Worm (Caenorhabditis elegans) whole organism, L3 larva: ENCODE measurements around the gene F40F9.10.

ENCODE experiments used
- R02D3.7 ChIP-seq: fragments of 150-350 bp; optimal IDR thresholded peaks from 2 replicates; lab custom pipeline; 2014; ENCODE audit warnings: missing biosample characterization, missing genetic modification characterization
- ZK546.5 ChIP-seq: sonication (generic microtip); optimal IDR thresholded peaks from 2 replicates; lab custom pipeline; 2017; ENCODE audit warnings: missing biosample characterization, missing genetic modification characterization
- aly-2 ChIP-seq: fragments of 150-350 bp; optimal IDR thresholded peaks from 2 replicates; lab custom pipeline; 2014; ENCODE audit warnings: missing biosample characterization, missing genetic modification characterization
- ama-1 ChIP-seq: fragments of 150-350 bp; optimal IDR thresholded peaks from 2 replicates; lab custom pipeline; 2018
- ceh-16 ChIP-seq: sonication (generic microtip); optimal IDR thresholded peaks from 2 replicates; lab custom pipeline; 2017; ENCODE audit warnings: missing biosample characterization, missing genetic modification characterization
- ceh-28 ChIP-seq: fragments of 150-350 bp; optimal IDR thresholded peaks from 2 replicates; lab custom pipeline; 2014; ENCODE audit warnings: missing biosample characterization, missing genetic modification reagents, missing genetic modification characterization
- ceh-82 ChIP-seq: fragments of 150-350 bp; optimal IDR thresholded peaks from 2 replicates; lab custom pipeline; 2014; ENCODE audit warnings: missing biosample characterization, missing genetic modification characterization
- ceh-9 ChIP-seq: sonication (generic microtip); optimal IDR thresholded peaks from 2 replicates; lab custom pipeline; 2018; ENCODE audit warnings: missing biosample characterization, missing genetic modification characterization
- egl-5 ChIP-seq: fragments of 150-350 bp; optimal IDR thresholded peaks from 2 replicates; lab custom pipeline; 2017; ENCODE audit warnings: missing biosample characterization, missing genetic modification reagents, missing genetic modification characterization, inconsistent platforms
- elt-1 ChIP-seq: fragments of 150-350 bp; optimal IDR thresholded peaks from 2 replicates; lab custom pipeline; 2014; ENCODE audit warnings: missing biosample characterization, missing genetic modification characterization
- elt-3 ChIP-seq, 3 experiments: fragments of 150-350 bp in 1 of 3; sonication (generic microtip) in 2 of 3; optimal IDR thresholded peaks; 2 replicates in 2 of 3; 4 replicates in 1 of 3; lab custom pipeline; 2014 to 2017; ENCODE audit warnings: missing biosample characterization in 3 of 3, missing genetic modification characterization in 3 of 3
- eor-1 ChIP-seq, 2 experiments: fragments of 150-350 bp; optimal IDR thresholded peaks; 2 replicates each; lab custom pipeline; 2014 to 2018; ENCODE audit warnings: missing biosample characterization in 2 of 2, missing genetic modification characterization in 2 of 2
- fkh-2 ChIP-seq: fragments of 150-350 bp; optimal IDR thresholded peaks from 2 replicates; lab custom pipeline; 2014; ENCODE audit warnings: missing biosample characterization, missing genetic modification reagents, missing genetic modification characterization
- fos-1 ChIP-seq: fragments of 150-350 bp; optimal IDR thresholded peaks from 2 replicates; lab custom pipeline; 2014; ENCODE audit warnings: missing biosample characterization, missing genetic modification characterization
- hmg-11 ChIP-seq: sonication (generic microtip); optimal IDR thresholded peaks from 2 replicates; lab custom pipeline; 2016; ENCODE audit warnings: missing genetic modification characterization, missing compliant biosample characterization
- lin-15B ChIP-seq: fragments of 150-350 bp; optimal IDR thresholded peaks from 2 replicates; lab custom pipeline; 2014; ENCODE audit warnings: missing biosample characterization, missing genetic modification characterization
- lin-39 ChIP-seq: fragments of 150-350 bp; optimal IDR thresholded peaks from 2 replicates; lab custom pipeline; 2018; ENCODE audit warnings: missing biosample characterization, missing genetic modification reagents, missing genetic modification characterization
- lsy-12 ChIP-seq: sonication (generic microtip); optimal IDR thresholded peaks from 2 replicates; lab custom pipeline; 2016; ENCODE audit warnings: mild to moderate bottlenecking, missing genetic modification characterization, missing compliant biosample characterization
- mdl-1 ChIP-seq: fragments of 150-350 bp; optimal IDR thresholded peaks from 2 replicates; lab custom pipeline; 2014; ENCODE audit warnings: missing biosample characterization, missing genetic modification characterization
- mml-1 ChIP-seq: fragments of 150-350 bp; sonication (generic microtip); optimal IDR thresholded peaks from 3 replicates; lab custom pipeline; 2014; ENCODE audit warnings: missing biosample characterization, missing genetic modification characterization
- nfya-1 ChIP-seq: sonication (generic microtip); optimal IDR thresholded peaks from 2 replicates; lab custom pipeline; 2017; ENCODE audit warnings: missing genetic modification characterization, mild to moderate bottlenecking, missing compliant biosample characterization, antibody characterized with exemption, moderate library complexity; ENCODE audit not compliant: insufficient read depth
- nhr-11 ChIP-seq: fragments of 150-350 bp; optimal IDR thresholded peaks from 2 replicates; lab custom pipeline; 2014; ENCODE audit warnings: missing biosample characterization, missing genetic modification characterization
- nhr-23 ChIP-seq: fragments of 150-350 bp; optimal IDR thresholded peaks from 2 replicates; lab custom pipeline; 2014; ENCODE audit warnings: missing biosample characterization, missing genetic modification reagents, missing genetic modification characterization
- nhr-237 ChIP-seq: fragments of 150-350 bp; optimal IDR thresholded peaks from 2 replicates; lab custom pipeline; 2014; ENCODE audit warnings: missing biosample characterization, missing genetic modification characterization
- nhr-25 ChIP-seq: sonication (generic microtip); optimal IDR thresholded peaks from 2 replicates; lab custom pipeline; 2017; ENCODE audit warnings: missing biosample characterization, missing genetic modification characterization
- nhr-77 ChIP-seq: fragments of 150-350 bp; optimal IDR thresholded peaks from 2 replicates; lab custom pipeline; 2014; ENCODE audit warnings: missing biosample characterization, missing genetic modification characterization
- pha-4 ChIP-seq: fragments of 150-350 bp; optimal IDR thresholded peaks from 2 replicates; lab custom pipeline; 2014; ENCODE audit warnings: missing biosample characterization, missing genetic modification reagents, missing genetic modification characterization
- pqm-1 ChIP-seq: fragments of 150-350 bp; optimal IDR thresholded peaks from 2 replicates; lab custom pipeline; 2017; ENCODE audit warnings: missing biosample characterization, missing genetic modification characterization, inconsistent platforms
- sea-2 ChIP-seq: fragments of 150-350 bp; sonication (generic microtip); optimal IDR thresholded peaks from 4 replicates; lab custom pipeline; 2014; ENCODE audit warnings: missing biosample characterization, missing genetic modification reagents, missing genetic modification characterization
- skn-1 ChIP-seq: fragments of 150-350 bp; optimal IDR thresholded peaks from 2 replicates; lab custom pipeline; 2014; ENCODE audit warnings: missing biosample characterization, missing genetic modification characterization
- snpc-4 ChIP-seq: fragments of 150-350 bp; optimal IDR thresholded peaks from 2 replicates; lab custom pipeline; 2014; ENCODE audit warnings: missing biosample characterization, missing genetic modification characterization
- tbx-2 ChIP-seq: sonication (generic microtip); optimal IDR thresholded peaks from 2 replicates; lab custom pipeline; 2016; ENCODE audit warnings: mild to moderate bottlenecking, missing genetic modification characterization, missing compliant biosample characterization
- unc-62 ChIP-seq: fragments of 150-350 bp; sonication (generic microtip); optimal IDR thresholded peaks from 4 replicates; lab custom pipeline; 2014; ENCODE audit warnings: missing biosample characterization, missing genetic modification reagents, missing genetic modification characterization
- zag-1 ChIP-seq: fragments of 150-350 bp; optimal IDR thresholded peaks from 2 replicates; lab custom pipeline; 2014; ENCODE audit warnings: missing biosample characterization, missing genetic modification characterization
- ztf-11 ChIP-seq: fragments of 150-350 bp; optimal IDR thresholded peaks from 2 replicates; lab custom pipeline; 2014; ENCODE audit warnings: missing biosample characterization, missing genetic modification characterization
- ztf-4 ChIP-seq: fragments of 150-350 bp; optimal IDR thresholded peaks from 2 replicates; lab custom pipeline; 2014; ENCODE audit warnings: missing biosample characterization, missing genetic modification characterization

Gene F40F9.10

DNA sequence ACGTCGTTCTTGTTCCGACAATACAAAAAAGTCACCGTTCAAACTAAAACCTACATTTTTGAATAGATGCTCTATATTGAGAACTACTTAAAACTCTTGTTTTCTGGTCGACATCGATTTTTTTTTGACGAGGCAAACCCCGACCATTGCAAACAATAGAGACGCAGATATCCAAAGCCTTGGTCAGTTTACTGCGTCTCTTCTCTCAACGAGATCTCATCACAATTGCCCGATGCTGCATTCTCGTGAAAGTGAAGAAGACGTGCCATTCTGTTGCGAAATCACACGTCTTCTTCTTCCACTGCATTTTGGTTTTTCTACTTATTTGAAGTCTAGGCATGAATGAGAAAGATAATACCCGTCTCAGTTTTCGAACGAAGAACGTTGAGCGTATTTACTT, 9.0 kb downstream of the F40F9.10 start:
- TF ChIP-seq nfya-1 (tag; lab: Kevin White, UChicago) = peak; percentile 64
- no peak for TF ChIP-seq fos-1 (tag; lab: Kevin White, UChicago)
- no peak for TF ChIP-seq fkh-2 (tag; lab: Kevin White, UChicago)
- no peak for TF ChIP-seq tbx-2
- no peak for TF ChIP-seq mdl-1 (tag; lab: Kevin White, UChicago)
- no peak for TF ChIP-seq lsy-12 (tag; lab: Kevin White, UChicago)
- TF ChIP-seq ama-1 = peak; percentile 24
- no peak for TF ChIP-seq ceh-82
- peak; percentile 52 for TF ChIP-seq hmg-11 (tag; lab: Kevin White, UChicago)
- TF ChIP-seq lin-39 (tag; lab: Kevin White, UChicago) = peak; percentile 80
- peak; percentile 59 for TF ChIP-seq egl-5 (tag; lab: Kevin White, UChicago)
- no peak for TF ChIP-seq ceh-16 (tag; lab: Kevin White, UChicago)
- no peak for TF ChIP-seq eor-1 (tag; optimal IDR thresholded peaks at IDR 0.05; lab: Kevin White, UChicago)
- no peak for TF ChIP-seq aly-2 (tag; lab: Kevin White, UChicago)
- TF ChIP-seq lin-15B (tag; lab: Kevin White, UChicago) = peak; percentile 32
- peak; percentile 7 for TF ChIP-seq snpc-4 (tag; lab: Kevin White, UChicago)
- TF ChIP-seq pqm-1 (tag; lab: Kevin White, UChicago) = no peak
- TF ChIP-seq zag-1 (tag; lab: Kevin White, UChicago) = no peak
- TF ChIP-seq nhr-25 (tag; lab: Kevin White, UChicago) = peak; percentile 65
- peak; percentile 62 for TF ChIP-seq skn-1 (tag; lab: Kevin White, UChicago)
- no peak for TF ChIP-seq R02D3.7 (tag; lab: Kevin White, UChicago)
- no peak for TF ChIP-seq nhr-77 (tag; lab: Kevin White, UChicago)
- no peak for TF ChIP-seq mml-1 (tag; lab: Kevin White, UChicago)
- TF ChIP-seq ceh-28 (tag; lab: Kevin White, UChicago) = peak; percentile 70
- peak; percentile 13 for TF ChIP-seq elt-1
- no peak for TF ChIP-seq ZK546.5
- TF ChIP-seq pha-4 (tag; lab: Kevin White, UChicago) = peak; percentile 48

- TF ChIP-seq fos-1 (tag; lab: Kevin White, UChicago) = no peak
- TF ChIP-seq ceh-82 = no peak
- TF ChIP-seq ceh-9 (tag; lab: Kevin White, UChicago) = no peak
- no peak for TF ChIP-seq mdl-1 (tag; lab: Kevin White, UChicago)
- TF ChIP-seq ztf-4 (tag; lab: Kevin White, UChicago) = no peak
- no peak for TF ChIP-seq tbx-2
- no peak for TF ChIP-seq nhr-25 (tag; lab: Kevin White, UChicago)
- TF ChIP-seq unc-62 (GFP tag; lab: Kevin White, UChicago) = no peak
- no peak for TF ChIP-seq lsy-12 (tag; lab: Kevin White, UChicago)
- TF ChIP-seq ama-1 = no peak
- TF ChIP-seq sea-2 (GFP tag; lab: Kevin White, UChicago) = no peak
- TF ChIP-seq snpc-4 (tag; lab: Kevin White, UChicago) = no peak
- TF ChIP-seq ceh-16 (tag; lab: Kevin White, UChicago) = no peak
- no peak for TF ChIP-seq fkh-2 (tag; lab: Kevin White, UChicago)
- no peak for TF ChIP-seq ztf-11 (tag; lab: Kevin White, UChicago)
- no peak for TF ChIP-seq nhr-23 (tag; lab: Kevin White, UChicago)
- no peak for TF ChIP-seq elt-3 (tag; optimal IDR thresholded peaks at IDR 0.05; lab: Kevin White, UChicago)
- no peak for TF ChIP-seq nhr-11
These were observed 9.9 kb downstream of the F40F9.10 start for ce11 chrV:9703549-9703948.

DNA sequence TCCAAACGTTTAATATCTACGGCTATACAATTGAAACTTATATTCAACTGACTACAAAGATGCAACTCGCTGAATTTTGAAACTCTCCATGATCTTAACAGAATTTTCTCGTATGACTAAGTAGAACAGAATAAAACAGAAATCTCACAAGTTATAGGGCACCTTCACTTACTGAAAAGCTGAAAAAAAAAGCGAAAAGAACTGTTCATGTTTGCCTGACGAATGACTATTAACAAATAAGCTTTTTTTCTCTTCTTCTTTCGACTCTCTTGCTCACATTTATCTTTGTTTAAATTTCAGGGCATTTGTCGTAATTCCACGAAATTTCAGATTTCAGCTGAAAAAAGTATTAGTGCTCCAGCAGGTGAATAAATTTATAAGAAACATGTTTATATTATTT, 10.7 kb downstream of the F40F9.10 start, which contains the start of gene xbx-6:
TSS of gene xbx-6 (plus strand) at position 301 of the 400 bp plus-strand sequence.
- TF ChIP-seq elt-1 = no peak
- no peak for TF ChIP-seq zag-1 (tag; lab: Kevin White, UChicago)
- no peak for TF ChIP-seq aly-2 (tag; lab: Kevin White, UChicago)
- no peak for TF ChIP-seq nfya-1 (tag; lab: Kevin White, UChicago)
- TF ChIP-seq snpc-4 (tag; lab: Kevin White, UChicago) = no peak
- TF ChIP-seq R02D3.7 (tag; lab: Kevin White, UChicago) = no peak
- no peak for TF ChIP-seq mdl-1 (tag; lab: Kevin White, UChicago)
- TF ChIP-seq skn-1 (tag; lab: Kevin White, UChicago) = no peak
- no peak for TF ChIP-seq nhr-237
- TF ChIP-seq fkh-2 (tag; lab: Kevin White, UChicago) = no peak
- TF ChIP-seq sea-2 (GFP tag; lab: Kevin White, UChicago) = no peak
- no peak for TF ChIP-seq lin-15B (tag; lab: Kevin White, UChicago)
- TF ChIP-seq pqm-1 (tag; lab: Kevin White, UChicago) = no peak
